Worm (Caenorhabditis elegans): ENCODE data around the gene twk-10.

Gene twk-10

DNA sequence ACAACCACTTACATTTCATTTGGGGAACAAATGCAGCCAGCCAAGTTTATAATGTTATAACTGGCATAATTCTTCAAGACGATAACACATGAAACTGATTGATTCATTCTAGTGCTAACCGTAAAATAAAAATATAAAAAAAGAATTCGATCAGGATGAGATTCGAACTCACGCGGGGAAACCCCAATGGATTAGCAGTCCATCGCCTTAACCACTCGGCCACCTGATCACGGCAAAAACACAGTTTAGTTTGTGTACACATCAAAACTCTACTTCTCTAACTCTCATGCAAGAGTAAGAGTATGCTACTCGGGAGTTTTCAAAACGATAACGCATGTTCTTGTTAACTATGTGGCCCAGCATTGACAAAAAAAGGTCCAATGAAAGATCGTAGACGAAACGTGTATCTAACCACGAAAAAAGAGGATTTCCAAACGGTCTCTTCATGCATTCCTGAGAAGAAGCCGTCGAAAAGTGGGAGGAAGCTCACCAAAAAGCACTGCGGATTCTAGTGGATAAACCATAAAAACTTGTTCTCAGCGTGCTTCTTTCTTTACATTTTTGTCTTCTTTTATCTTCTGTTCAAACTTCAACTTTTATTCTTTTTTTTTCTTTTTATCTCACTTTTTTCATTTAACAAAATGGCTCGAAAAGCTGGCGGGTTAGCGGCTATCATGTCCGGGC, at the start of gene twk-10:
Gene twk-10, plus strand, starts transcription at position 634 of the 684 bp plus-strand sequence.
- TF ChIP-seq dpl-1 (GFP tag; optimal IDR thresholded peaks at IDR 0.05) = peak in 1 of 3 experiments; percentile 35
- TF ChIP-seq C16A3.4 (tag; optimal IDR thresholded peaks at IDR 0.05) = peak; percentile 28
- no peak for TF ChIP-seq aha-1 (tag; optimal IDR thresholded peaks at IDR 0.05)
- peak in 1 of 6 experiments; percentile 10 for TF ChIP-seq elt-3 (tag; optimal IDR thresholded peaks at IDR 0.05)
- peak; percentile 28 for TF ChIP-seq nhr-77 (tag; optimal IDR thresholded peaks at IDR 0.05)
- TF ChIP-seq lin-39 (tag; optimal IDR thresholded peaks at IDR 0.05) = no peak
- TF ChIP-seq nhr-20 (tag; optimal IDR thresholded peaks at IDR 0.05) = peak; percentile 47
- peak; percentile 17 for TF ChIP-seq lin-14 (GFP tag; optimal IDR thresholded peaks at IDR 0.05)
- TF ChIP-seq fkh-4 (tag; optimal IDR thresholded peaks at IDR 0.05; ENCODE audit: borderline replicate concordance) = no peak
- TF ChIP-seq swsn-7 (tag; optimal IDR thresholded peaks at IDR 0.05) = peak; percentile 24
- no peak for TF ChIP-seq sup-37 (GFP tag; optimal IDR thresholded peaks at IDR 0.05)
- peak; percentile 27 for TF ChIP-seq irx-1 (tag; optimal IDR thresholded peaks at IDR 0.05)
- peak; percentile 21 to 48 for TF ChIP-seq lin-35 (GFP tag; optimal IDR thresholded peaks at IDR 0.05)
- peak; percentile 18 to 36 for TF ChIP-seq efl-1 (optimal IDR thresholded peaks at IDR 0.05)
- peak in 1 of 2 experiments; percentile 94 for TF ChIP-seq efl-1 (GFP tag; optimal IDR thresholded peaks at IDR 0.05 in 1 of 2)
- TF ChIP-seq elt-2 (tag; optimal IDR thresholded peaks at IDR 0.05) = no peak
- peak; percentile 44 for TF ChIP-seq nhr-19 (GFP tag; conservative IDR thresholded peaks at IDR 0.05)
- TF ChIP-seq dsc-1 (tag; optimal IDR thresholded peaks at IDR 0.05) = peak; percentile 3
- peak; percentile 42 for TF ChIP-seq snu-23 (GFP tag; optimal IDR thresholded peaks at IDR 0.05)
- no peak for TF ChIP-seq C04F5.9 (tag; optimal IDR thresholded peaks at IDR 0.05)
- peak; percentile 42 for TF ChIP-seq nhr-90 (tag; optimal IDR thresholded peaks at IDR 0.05; ENCODE audit: poor library complexity)
- peak in 1 of 2 experiments; percentile 42 for TF ChIP-seq mdl-1 (tag; optimal IDR thresholded peaks at IDR 0.05)
- TF ChIP-seq rnt-1 (tag; optimal IDR thresholded peaks at IDR 0.05) = peak; percentile 45
- peak; percentile 15 for TF ChIP-seq xbp-1 (tag; optimal IDR thresholded peaks at IDR 0.05)
- peak; percentile 52 for TF ChIP-seq mep-1 (tag; optimal IDR thresholded peaks at IDR 0.05)
- no peak for TF ChIP-seq pqm-1 (tag; optimal IDR thresholded peaks at IDR 0.05)

ce11 chrV:6503158-6503557, 49.0 kb upstream of the twk-10 start:
- TF ChIP-seq lin-13 (GFP tag; optimal IDR thresholded peaks at IDR 0.05) (no peak), ets-5 (GFP tag; IDR thresholded peaks at IDR 0.05) (no peak), nhr-19 (GFP tag; conservative IDR thresholded peaks at IDR 0.05) (peak; percentile 32; the same call in 1 of the 2 replicates), C34B4.2 (tag; optimal IDR thresholded peaks at IDR 0.05) (no peak), dsc-1 (tag; optimal IDR thresholded peaks at IDR 0.05) (no peak), ztf-11 (tag; optimal IDR thresholded peaks at IDR 0.05) (no peak), pqm-1 (tag; optimal IDR thresholded peaks at IDR 0.05) (no peak), swsn-7 (tag; optimal IDR thresholded peaks at IDR 0.05) (no peak), hpl-2 (GFP tag; optimal IDR thresholded peaks at IDR 0.05) (no peak), ztf-4 (tag; optimal IDR thresholded peaks at IDR 0.05) (no peak), snu-23 (GFP tag; optimal IDR thresholded peaks at IDR 0.05) (peak; percentile 42), nhr-85 (tag) (peak; percentile 91), nhr-71 (tag; optimal IDR thresholded peaks at IDR 0.05) (peak; percentile 64), unc-98 (GFP tag; IDR thresholded peaks at IDR 0.05) (no peak), unc-30 (tag; optimal IDR thresholded peaks at IDR 0.05) (no peak), nhr-77 (tag; optimal IDR thresholded peaks at IDR 0.05) (no peak), grh-1 (GFP tag; IDR thresholded peaks at IDR 0.05) (peak; percentile 6; the same call in 1 of the 2 replicates), lin-15B (tag; optimal IDR thresholded peaks at IDR 0.05) (no peak), efl-3 (GFP tag; optimal IDR thresholded peaks at IDR 0.05) (no peak), fos-1 (tag; optimal IDR thresholded peaks at IDR 0.05) (no peak), Y116A8C.19 (tag; optimal IDR thresholded peaks at IDR 0.05; ENCODE audit: borderline replicate concordance) (no peak), hlh-4 (tag; optimal IDR thresholded peaks at IDR 0.05) (no peak), ceh-8 (GFP tag; optimal IDR thresholded peaks at IDR 0.05) (no peak), dpl-1 (GFP tag; optimal IDR thresholded peaks at IDR 0.05) (no peak), F16B12.6 (tag; optimal IDR thresholded peaks at IDR 0.05) (no peak), nhr-20 (tag; optimal IDR thresholded peaks at IDR 0.05) (peak; percentile 74), ceh-63 (GFP tag; optimal IDR thresholded peaks at IDR 0.05) (no peak), rnt-1 (tag; optimal IDR thresholded peaks at IDR 0.05) (no peak), isw-1 (GFP tag; IDR thresholded peaks at IDR 0.05) (no peak), nhr-11 (tag; optimal IDR thresholded peaks at IDR 0.05) (no peak), lin-14 (GFP tag; optimal IDR thresholded peaks at IDR 0.05) (peak; percentile 69), pax-3 (tag; optimal IDR thresholded peaks at IDR 0.05) (no peak), mef-2 (tag; optimal IDR thresholded peaks at IDR 0.05) (no peak), alr-1 (tag; optimal IDR thresholded peaks at IDR 0.05; ENCODE audit: borderline replicate concordance) (no peak)

Measured in whole organism, L1 larva.